Fruit fly (Drosophila melanogaster) whole organism, embryonic: ENCODE measurements around the gene mEFG1.

Source experiments
- Atf6 ChIP-seq: fragments of 200-800 bp; sonication (Bioruptor generic); IDR thresholded peaks from 2 replicates; pipeline ENCODE4 v1.3.6; 2022; ENCODE audit warnings: missing biosample characterization, missing genetic modification characterization
- Awh ChIP-seq: fragments of 200-800 bp; sonication (Bioruptor generic); IDR thresholded peaks from 2 replicates; pipeline ENCODE4, ENCODE4 v1.3.6; 2022; ENCODE audit warnings: missing biosample characterization, missing genetic modification characterization
- CG10274 ChIP-seq: fragments of 200-800 bp; sonication (Bioruptor generic); optimal IDR thresholded peaks from 3 replicates; lab custom pipeline; 2017; ENCODE audit warnings: missing biosample characterization, mild to moderate bottlenecking, missing genetic modification characterization
- CG10979 ChIP-seq: fragments of 200-800 bp; sonication (Bioruptor generic); optimal IDR thresholded peaks from 2 replicates; lab custom pipeline; 2018; ENCODE audit warnings: missing biosample characterization, mild to moderate bottlenecking, missing genetic modification characterization, moderate library complexity
- CG11093 ChIP-seq: fragments of 200-800 bp; sonication (Bioruptor generic); IDR thresholded peaks from 3 replicates; pipeline ENCODE4 v1.3.6; 2022; ENCODE audit warnings: missing biosample characterization, missing genetic modification characterization
- CG11247 ChIP-seq: fragments of 200-800 bp; sonication (Bioruptor generic); IDR thresholded peaks from 2 replicates; pipeline ENCODE4 v1.3.6; 2022; ENCODE audit warnings: missing biosample characterization, missing genetic modification characterization
- CG11504 ChIP-seq: fragments of 200-800 bp; sonication (Bioruptor generic); optimal IDR thresholded peaks from 3 replicates; lab custom pipeline; 2019; ENCODE audit warnings: missing biosample characterization, mild to moderate bottlenecking, missing genetic modification characterization, moderate library complexity
- CG11560 ChIP-seq: fragments of 200-800 bp; sonication (Bioruptor generic); IDR thresholded peaks from 3 replicates; pipeline ENCODE4 v1.3.6; 2022; ENCODE audit warnings: missing biosample characterization, missing genetic modification characterization
- CG13296 ChIP-seq: fragments of 200-800 bp; sonication (Bioruptor generic); optimal IDR thresholded peaks from 3 replicates; lab custom pipeline; 2018; ENCODE audit warnings: missing biosample characterization, mild to moderate bottlenecking, missing genetic modification characterization
- CG14014 ChIP-seq: fragments of 200-800 bp; sonication (Bioruptor generic); IDR thresholded peaks from 2 replicates; pipeline ENCODE4 v1.3.6; 2022; ENCODE audit warnings: missing biosample characterization, missing genetic modification characterization
- CG1602 ChIP-seq: fragments of 200-800 bp; sonication (Bioruptor generic); optimal IDR thresholded peaks from 3 replicates; lab custom pipeline; 2016; ENCODE audit warnings: missing biosample characterization, missing genetic modification characterization
- CG18619 ChIP-seq: fragments of 200-800 bp; sonication (Bioruptor generic); optimal IDR thresholded peaks from 3 replicates; lab custom pipeline; 2017; ENCODE audit warnings: missing biosample characterization, mild to moderate bottlenecking, missing genetic modification characterization
- CG2875 ChIP-seq: fragments of 200-800 bp; sonication (Bioruptor generic); optimal IDR thresholded peaks from 2 replicates; lab custom pipeline; 2017; ENCODE audit warnings: missing biosample characterization, mild to moderate bottlenecking, missing genetic modification characterization, missing genetic modification reagents
- CG31365 ChIP-seq: fragments of 200-800 bp; sonication (Bioruptor generic); optimal IDR thresholded peaks from 2 replicates; lab custom pipeline; 2018; ENCODE audit warnings: missing biosample characterization, mild to moderate bottlenecking, missing genetic modification characterization
- CG32532 ChIP-seq: fragments of 200-800 bp; sonication (Bioruptor generic); IDR thresholded peaks from 2 replicates; pipeline ENCODE4 v1.3.6; 2022; ENCODE audit warnings: missing biosample characterization, missing genetic modification characterization
- CG32767 ChIP-seq: fragments of 200-800 bp; sonication (Bioruptor generic); IDR thresholded peaks from 2 replicates; pipeline ENCODE4 v1.3.6; 2022; ENCODE audit warnings: missing biosample characterization, missing genetic modification characterization
- CG3281 ChIP-seq: fragments of 200-800 bp; sonication (Bioruptor generic); optimal IDR thresholded peaks from 3 replicates; lab custom pipeline; 2017; ENCODE audit warnings: missing biosample characterization, mild to moderate bottlenecking, missing genetic modification characterization
- CG4854 ChIP-seq: fragments of 200-800 bp; sonication (Bioruptor generic); optimal IDR thresholded peaks from 2 replicates; lab custom pipeline; 2016; ENCODE audit warnings: missing biosample characterization, missing genetic modification characterization, inconsistent platforms
- CG5953 ChIP-seq: fragments of 200-800 bp; sonication (Bioruptor generic); IDR thresholded peaks from 2 replicates; pipeline ENCODE4 v1.3.6; 2022; ENCODE audit warnings: missing biosample characterization, missing genetic modification characterization
- CG6254 ChIP-seq: fragments of 200-800 bp; sonication (Bioruptor generic); optimal IDR thresholded peaks from 3 replicates; lab custom pipeline; 2017; ENCODE audit warnings: mild to moderate bottlenecking, missing biosample characterization, missing genetic modification reagents, missing genetic modification characterization
- CG7963 ChIP-seq: fragments of 200-800 bp; sonication (Bioruptor generic); IDR thresholded peaks from 3 replicates; pipeline ENCODE4 v1.3.6; 2022; ENCODE audit warnings: missing biosample characterization, missing genetic modification characterization; ENCODE audit not compliant: partially characterized antibody
- CG9797 ChIP-seq: fragments of 200-800 bp; sonication (Bioruptor generic); optimal IDR thresholded peaks from 3 replicates; lab custom pipeline; 2018; ENCODE audit warnings: missing biosample characterization, mild to moderate bottlenecking, missing genetic modification characterization
- CHES-1-like ChIP-seq: fragments of 200-800 bp; sonication (Bioruptor generic); optimal IDR thresholded peaks from 2 replicates; lab custom pipeline; 2016; ENCODE audit warnings: missing biosample characterization, missing genetic modification characterization
- CrebB ChIP-seq: fragments of 200-800 bp; sonication (Bioruptor generic); optimal IDR thresholded peaks from 3 replicates; lab custom pipeline; 2018; ENCODE audit warnings: missing biosample characterization, mild to moderate bottlenecking, missing genetic modification characterization
- Deaf1 ChIP-seq: fragments of 200-800 bp; optimal IDR thresholded peaks from 3 replicates; lab custom pipeline; 2019; ENCODE audit warnings: missing biosample characterization, mild to moderate bottlenecking, missing genetic modification characterization, moderate library complexity
- Dll ChIP-seq: fragments of 200-800 bp; sonication (Bioruptor generic); IDR thresholded peaks from 4 replicates; pipeline ENCODE4 v1.3.6; 2022; ENCODE audit warnings: missing biosample characterization, missing genetic modification characterization; ENCODE audit not compliant: partially characterized antibody
- Elba2 ChIP-seq: fragments of 200-800 bp; sonication (Bioruptor generic); optimal IDR thresholded peaks from 3 replicates; lab custom pipeline; 2016; ENCODE audit warnings: missing biosample characterization, missing genetic modification characterization
- Hmr ChIP-seq: fragments of 200-800 bp; sonication (Bioruptor generic); optimal IDR thresholded peaks from 3 replicates; lab custom pipeline; 2017; ENCODE audit warnings: mild to moderate bottlenecking, missing biosample characterization, missing genetic modification reagents, missing genetic modification characterization
- Lhr ChIP-seq: fragments of 200-800 bp; sonication (Bioruptor generic); optimal IDR thresholded peaks from 3 replicates; lab custom pipeline; 2017; ENCODE audit warnings: mild to moderate bottlenecking, missing biosample characterization, missing genetic modification reagents, missing genetic modification characterization
- Lpt ChIP-seq: fragments of >200 bp; optimal IDR thresholded peaks from 2 replicates; lab custom pipeline; 2018; ENCODE audit warnings: missing biosample characterization, missing genetic modification characterization
- MTF-1 ChIP-seq: fragments of 200-800 bp; sonication (Bioruptor generic); optimal IDR thresholded peaks from 2 replicates; lab custom pipeline; 2018; ENCODE audit warnings: missing biosample characterization, mild to moderate bottlenecking, missing genetic modification characterization, borderline replicate concordance
- Med ChIP-seq: fragments of 200-800 bp; sonication (Bioruptor generic); peaks from one replicate; lab custom pipeline; 2016; ENCODE audit warnings: missing biosample characterization, missing genetic modification characterization, mild to moderate bottlenecking, inconsistent platforms, moderate library complexity
- Sry-δ ChIP-seq: fragments of 200-800 bp; sonication (Bioruptor generic); optimal IDR thresholded peaks from 2 replicates; lab custom pipeline; 2016; ENCODE audit warnings: missing biosample characterization, missing genetic modification characterization
- ac ChIP-seq: fragments of 200-800 bp; sonication (Bioruptor generic); optimal IDR thresholded peaks from 3 replicates; lab custom pipeline; 2017; ENCODE audit warnings: missing biosample characterization, mild to moderate bottlenecking, missing genetic modification characterization
- bowl ChIP-seq: fragments of 200-800 bp; sonication (Bioruptor generic); IDR thresholded peaks from 2 replicates; pipeline ENCODE4 v1.3.6; 2022; ENCODE audit warnings: missing biosample characterization, missing genetic modification characterization
- chn ChIP-seq: fragments of 200-800 bp; sonication (Bioruptor generic); optimal IDR thresholded peaks from 2 replicates; lab custom pipeline; 2016; ENCODE audit warnings: missing biosample characterization, missing genetic modification characterization
- ci ChIP-seq: fragments of 200-800 bp; sonication (Bioruptor generic); IDR thresholded peaks from 3 replicates; pipeline ENCODE4 v1.3.6; 2022; ENCODE audit warnings: missing biosample characterization, missing genetic modification characterization
- crol ChIP-seq: fragments of 200-800 bp; sonication (Bioruptor generic); IDR thresholded peaks from 2 replicates; pipeline ENCODE4 v1.3.6; 2022; ENCODE audit warnings: missing biosample characterization, missing genetic modification characterization
- dpn ChIP-seq, 2 experiments: fragments of 200-800 bp; sonication (Bioruptor generic); optimal IDR thresholded peaks; 3 replicates each; lab custom pipeline; 2016; ENCODE audit warnings: missing biosample characterization in 2 of 2, missing genetic modification characterization in 2 of 2
- gce ChIP-seq: fragments of 200-800 bp; sonication (Bioruptor generic); IDR thresholded peaks from 3 replicates; pipeline ENCODE4 v1.3.6; 2022; ENCODE audit warnings: missing biosample characterization, missing genetic modification characterization
- her ChIP-seq: fragments of 200-800 bp; sonication (Bioruptor generic); optimal IDR thresholded peaks from 2 replicates; lab custom pipeline; 2016; ENCODE audit warnings: missing biosample characterization, missing genetic modification characterization
- jumu ChIP-seq: fragments of 200-800 bp; sonication (Bioruptor generic); optimal IDR thresholded peaks from 3 replicates; lab custom pipeline; 2016; ENCODE audit warnings: missing biosample characterization, missing genetic modification characterization
- maf-S ChIP-seq: fragments of 200-800 bp; sonication (Bioruptor generic); optimal IDR thresholded peaks from 2 replicates; lab custom pipeline; 2016; ENCODE audit warnings: missing biosample characterization, missing genetic modification characterization
- mld ChIP-seq: fragments of 200-800 bp; sonication (Bioruptor generic); IDR thresholded peaks from 3 replicates; pipeline ENCODE4 v1.3.6; 2022; ENCODE audit warnings: missing biosample characterization, missing genetic modification characterization; ENCODE audit not compliant: partially characterized antibody
- org-1 ChIP-seq: fragments of 200-800 bp; sonication (Bioruptor generic); optimal IDR thresholded peaks from 2 replicates; lab custom pipeline; 2017; ENCODE audit warnings: missing biosample characterization, missing genetic modification characterization
- pho ChIP-seq: fragments of 200-800 bp; sonication (Bioruptor generic); optimal IDR thresholded peaks from 2 replicates; lab custom pipeline; 2016; ENCODE audit warnings: missing biosample characterization, missing genetic modification characterization
- pum ChIP-seq: fragments of 200-800 bp; sonication (Bioruptor generic); optimal IDR thresholded peaks from 2 replicates; lab custom pipeline; 2016; ENCODE audit warnings: missing biosample characterization, missing genetic modification characterization
- run ChIP-seq: fragments of 200-800 bp; sonication (Bioruptor generic); optimal IDR thresholded peaks from 3 replicates; lab custom pipeline; 2018; ENCODE audit warnings: missing biosample characterization, mild to moderate bottlenecking, missing genetic modification characterization
- tio ChIP-seq: fragments of 200-800 bp; sonication (Bioruptor generic); optimal IDR thresholded peaks from 2 replicates; lab custom pipeline; 2017; ENCODE audit warnings: missing biosample characterization, missing genetic modification characterization, inconsistent platforms
- trh ChIP-seq: fragments of 200-800 bp; sonication (Bioruptor generic); optimal IDR thresholded peaks from 2 replicates; lab custom pipeline; 2016; ENCODE audit warnings: missing biosample characterization, missing genetic modification characterization
- usp ChIP-seq: fragments of >200 bp; optimal IDR thresholded peaks from 2 replicates; lab custom pipeline; 2017; ENCODE audit warnings: missing biosample characterization, missing genetic modification characterization
- vfl ChIP-seq: fragments of 200-800 bp; sonication (Bioruptor generic); optimal IDR thresholded peaks from 2 replicates; lab custom pipeline; 2016; ENCODE audit warnings: missing biosample characterization, missing genetic modification characterization

The mEFG1 gene

dm6 chr2L:7261989-7262388 lies 39.1 kb upstream of the mEFG1 start (continued):
- TF ChIP-seq CG10979 (tag; lab: Kevin White, UChicago): peak; percentile 78
- no peak for TF ChIP-seq CG11560
- peak; percentile 43 for TF ChIP-seq chn (GFP tag; lab: Kevin White, UChicago)
- TF ChIP-seq pum (GFP tag; lab: Kevin White, UChicago): peak; percentile 48
- TF ChIP-seq CG10274 (GFP tag; lab: Kevin White, UChicago): no peak
- TF ChIP-seq run: no peak
- TF ChIP-seq Lhr (GFP tag; lab: Kevin White, UChicago): no peak
- no peak for TF ChIP-seq Sry-δ
- no peak for TF ChIP-seq CG11247 (GFP tag; lab: Robert Waterston, UW)
- TF ChIP-seq CG1602: peak; percentile 11
- 0 out of 2 replicates have a peak, but pooled peaks have one; percentile 6 for TF ChIP-seq CG32532 (GFP tag; lab: Robert Waterston, UW)
- peak; percentile 58 for TF ChIP-seq CG2875
- no peak for TF ChIP-seq ac (GFP tag; lab: Kevin White, UChicago)
- TF ChIP-seq MTF-1: no peak
- TF ChIP-seq vfl (GFP tag; lab: Kevin White, UChicago): no peak
- TF ChIP-seq Awh: no peak
- no peak for TF ChIP-seq CrebB (tag; lab: Kevin White, UChicago)
- peak; percentile 35 for TF ChIP-seq org-1
- 0 out of 3 replicates have a peak, but pooled peaks have one; percentile 15 for TF ChIP-seq gce
- no peak for TF ChIP-seq Elba2 (GFP tag; lab: Kevin White, UChicago)
- TF ChIP-seq CG31365 (tag; lab: Kevin White, UChicago): no peak
- no peak for TF ChIP-seq pho (GFP tag; lab: Kevin White, UChicago)
- TF ChIP-seq her (GFP tag; lab: Kevin White, UChicago): peak; percentile 7
- peak; percentile 50 for TF ChIP-seq CG6254 (GFP tag; lab: Kevin White, UChicago)
- TF ChIP-seq Dll (GFP tag; lab: Robert Waterston, UW): no peak
- peak; percentile 37 to 45 for TF ChIP-seq dpn (GFP tag; optimal IDR thresholded peaks at IDR 0.05; lab: Kevin White, UChicago)
- no peak; the same call in 2 of the 3 replicates for TF ChIP-seq CG11093 (GFP tag; lab: Robert Waterston, UW)
- 0 out of 2 replicates have a peak, but pooled peaks have one; percentile 12 for TF ChIP-seq crol (GFP tag; lab: Robert Waterston, UW)
- peak; percentile 8 for TF ChIP-seq Deaf1 (tag; lab: Kevin White, UChicago)
- TF ChIP-seq ci (GFP tag; lab: Robert Waterston, UW): peak; percentile 83
- no peak for TF ChIP-seq maf-S (GFP tag; lab: Kevin White, UChicago)
- no peak for TF ChIP-seq trh
- 0 out of 2 replicates have a peak, but pooled peaks have one; percentile 18 for TF ChIP-seq CG5953 (GFP tag; lab: Robert Waterston, UW)
- TF ChIP-seq Atf6 (GFP tag; lab: Robert Waterston, UW): no peak
- no peak for TF ChIP-seq CG32767
- no peak for TF ChIP-seq CG3281
- peak; percentile 33 for TF ChIP-seq tio
- no peak for TF ChIP-seq CG13296
- TF ChIP-seq Med (GFP tag; lab: Kevin White, UChicago): peak; percentile 90
- TF ChIP-seq CG9797 (GFP tag; lab: Kevin White, UChicago): no peak
- peak; percentile 22 for TF ChIP-seq CG18619 (GFP tag; lab: Kevin White, UChicago)
- no peak for TF ChIP-seq Hmr (GFP tag; lab: Kevin White, UChicago)
- TF ChIP-seq CHES-1-like: no peak
- TF ChIP-seq usp (GFP tag; lab: Kevin White, UChicago): no peak
- TF ChIP-seq bowl (GFP tag; lab: Robert Waterston, UW): no peak
- TF ChIP-seq CG11504 (tag; lab: Kevin White, UChicago): peak; percentile 77
- no peak for TF ChIP-seq Lpt (GFP tag; lab: Kevin White, UChicago)
- no peak for TF ChIP-seq mld (GFP tag; lab: Robert Waterston, UW)
- peak; percentile 26 for TF ChIP-seq jumu (GFP tag; lab: Kevin White, UChicago)
- TF ChIP-seq CG14014: no peak
- TF ChIP-seq CG7963: no peak
- peak; percentile 13 for TF ChIP-seq CG4854 (GFP tag; lab: Kevin White, UChicago)
